Fruit fly (Drosophila melanogaster) whole organism, embryonic: Measurements from ENCODE around the gene Hsp70Ab.

ENCODE experiments used
- ATbp ChIP-seq: fragments of 200-800 bp; sonication (Bioruptor generic); optimal IDR thresholded peaks from 2 replicates; lab custom pipeline; 2017; ENCODE audit warnings: missing biosample characterization, mild to moderate bottlenecking, missing genetic modification characterization, missing genetic modification reagents
- B-H2 ChIP-seq: fragments of 200-800 bp; sonication (Bioruptor generic); optimal IDR thresholded peaks from 2 replicates; lab custom pipeline; 2018; ENCODE audit warnings: missing biosample characterization, mild to moderate bottlenecking, missing genetic modification characterization
- BEAF-32 ChIP-seq: fragments of 200-800 bp; sonication (Bioruptor generic); optimal IDR thresholded peaks from 3 replicates; lab custom pipeline; 2017; ENCODE audit warnings: missing biosample characterization, missing genetic modification characterization, mild to moderate bottlenecking, moderate library complexity, missing genetic modification reagents
- CG1024 ChIP-seq: fragments of 200-800 bp; sonication (Bioruptor generic); IDR thresholded peaks from 2 replicates; pipeline ENCODE4 v1.3.6; 2022; ENCODE audit warnings: missing biosample characterization, missing genetic modification characterization
- CG10274 ChIP-seq: fragments of 200-800 bp; sonication (Bioruptor generic); optimal IDR thresholded peaks from 3 replicates; lab custom pipeline; 2017; ENCODE audit warnings: missing biosample characterization, mild to moderate bottlenecking, missing genetic modification characterization
- CG10321 ChIP-seq: fragments of 200-800 bp; sonication (Bioruptor generic); IDR thresholded peaks from 2 replicates; pipeline ENCODE4 v1.3.6; 2022; ENCODE audit warnings: missing biosample characterization, missing genetic modification characterization
- CG10654 ChIP-seq: fragments of 200-800 bp; sonication (Bioruptor generic); optimal IDR thresholded peaks from 2 replicates; lab custom pipeline; 2016; ENCODE audit warnings: missing biosample characterization, missing genetic modification characterization
- CG12071 ChIP-seq: fragments of 200-800 bp; sonication (Bioruptor generic); optimal IDR thresholded peaks from 3 replicates; lab custom pipeline; 2018; ENCODE audit warnings: missing biosample characterization, mild to moderate bottlenecking, missing genetic modification characterization
- CG12104 ChIP-seq: fragments of 200-800 bp; sonication (Bioruptor generic); optimal IDR thresholded peaks from 3 replicates; lab custom pipeline; 2016; ENCODE audit warnings: missing biosample characterization, missing genetic modification characterization
- CG12236 ChIP-seq: fragments of 200-800 bp; sonication (Bioruptor generic); optimal IDR thresholded peaks from 2 replicates; lab custom pipeline; 2016; ENCODE audit warnings: missing biosample characterization, missing genetic modification characterization
- CG1603 ChIP-seq: fragments of 200-800 bp; sonication (Bioruptor generic); optimal IDR thresholded peaks from 2 replicates; lab custom pipeline; 2019; ENCODE audit warnings: missing biosample characterization, mild to moderate bottlenecking, missing genetic modification characterization, moderate library complexity
- CG1792 ChIP-seq: fragments of 200-800 bp; sonication (Bioruptor generic); optimal IDR thresholded peaks from 2 replicates; lab custom pipeline; 2016; ENCODE audit warnings: missing biosample characterization, missing genetic modification characterization
- CG33213 ChIP-seq: fragments of 200-800 bp; sonication (Bioruptor generic); optimal IDR thresholded peaks from 3 replicates; lab custom pipeline; 2016; ENCODE audit warnings: missing biosample characterization, missing genetic modification characterization
- CG34376 ChIP-seq: fragments of 200-800 bp; sonication (Bioruptor generic); optimal IDR thresholded peaks from 2 replicates; lab custom pipeline; 2018; ENCODE audit warnings: missing biosample characterization, mild to moderate bottlenecking, missing genetic modification characterization
- CG4707 ChIP-seq: fragments of 200-800 bp; sonication (Bioruptor generic); optimal IDR thresholded peaks from 2 replicates; lab custom pipeline; 2018; ENCODE audit warnings: missing biosample characterization, mild to moderate bottlenecking, missing genetic modification characterization, moderate library complexity
- CG5953 ChIP-seq: fragments of 200-800 bp; sonication (Bioruptor generic); IDR thresholded peaks from 2 replicates; pipeline ENCODE4 v1.3.6; 2022; ENCODE audit warnings: missing biosample characterization, missing genetic modification characterization
- CG6813 ChIP-seq: fragments of 200-800 bp; sonication (Bioruptor generic); optimal IDR thresholded peaks from 2 replicates; lab custom pipeline; 2017; ENCODE audit warnings: missing biosample characterization, missing genetic modification characterization, mild to moderate bottlenecking, moderate library complexity, missing genetic modification reagents
- CG8281 ChIP-seq: fragments of 200-800 bp; sonication (Bioruptor generic); optimal IDR thresholded peaks from 2 replicates; lab custom pipeline; 2018; ENCODE audit warnings: missing biosample characterization, mild to moderate bottlenecking, missing genetic modification characterization, moderate library complexity
- CG9437 ChIP-seq: fragments of 200-800 bp; sonication (Bioruptor generic); optimal IDR thresholded peaks from 2 replicates; lab custom pipeline; 2018; ENCODE audit warnings: missing biosample characterization, mild to moderate bottlenecking, missing genetic modification characterization
- Camta ChIP-seq: fragments of 200-800 bp; sonication (Bioruptor generic); optimal IDR thresholded peaks from 2 replicates; lab custom pipeline; 2016; ENCODE audit warnings: missing biosample characterization, missing genetic modification characterization
- Fer3 ChIP-seq: fragments of 200-800 bp; sonication (Bioruptor generic); optimal IDR thresholded peaks from 2 replicates; lab custom pipeline; 2018; ENCODE audit warnings: missing biosample characterization, mild to moderate bottlenecking, missing genetic modification characterization, moderate library complexity
- HLHmδ ChIP-seq: fragments of 200-800 bp; sonication (Bioruptor generic); optimal IDR thresholded peaks from 2 replicates; lab custom pipeline; 2018; ENCODE audit warnings: missing biosample characterization, mild to moderate bottlenecking, missing genetic modification characterization, moderate library complexity
- NC2α ChIP-seq: fragments of 200-800 bp; sonication (Bioruptor generic); optimal IDR thresholded peaks from 2 replicates; lab custom pipeline; 2016; ENCODE audit warnings: missing biosample characterization, missing genetic modification characterization
- NFAT ChIP-seq: fragments of 200-800 bp; sonication (Bioruptor generic); IDR thresholded peaks from 2 replicates; pipeline ENCODE4 v1.3.6; 2022; ENCODE audit warnings: missing biosample characterization, missing genetic modification characterization
- NK7.1 ChIP-seq: fragments of 200-800 bp; sonication (Bioruptor generic); optimal IDR thresholded peaks from 3 replicates; lab custom pipeline; 2016; ENCODE audit warnings: missing biosample characterization, missing genetic modification characterization
- Nf-YA ChIP-seq: fragments of 200-800 bp; sonication (Bioruptor generic); IDR thresholded peaks from 2 replicates; pipeline ENCODE4 v1.3.6; 2022; ENCODE audit warnings: missing biosample characterization, missing genetic modification characterization
- Pdp1 ChIP-seq, 2 experiments: fragments of 200-800 bp; sonication (Bioruptor generic); optimal IDR thresholded peaks; 3 replicates each; lab custom pipeline; 2016; ENCODE audit warnings: missing biosample characterization in 2 of 2, missing genetic modification characterization in 2 of 2, mild to moderate bottlenecking in 1 of 2, moderate library complexity in 1 of 2
- Side ChIP-seq: fragments of 200-800 bp; sonication (Bioruptor generic); optimal IDR thresholded peaks from 2 replicates; lab custom pipeline; 2016; ENCODE audit warnings: missing biosample characterization, missing genetic modification characterization
- Usf ChIP-seq: fragments of 200-800 bp; sonication (Bioruptor generic); optimal IDR thresholded peaks from 2 replicates; lab custom pipeline; 2017; ENCODE audit warnings: missing genotype, missing biosample characterization, missing genetic modification characterization
- Vsx1 ChIP-seq: fragments of 200-800 bp; sonication (Bioruptor generic); optimal IDR thresholded peaks from 2 replicates; lab custom pipeline; 2017; ENCODE audit warnings: missing biosample characterization, mild to moderate bottlenecking, missing genetic modification characterization, missing genetic modification reagents
- abd-A ChIP-seq: fragments of 200-800 bp; sonication (Bioruptor generic); optimal IDR thresholded peaks from 3 replicates; lab custom pipeline; 2019; ENCODE audit warnings: missing biosample characterization, mild to moderate bottlenecking, missing genetic modification characterization, moderate library complexity
- az2 ChIP-seq: fragments of 200-800 bp; sonication (Bioruptor generic); optimal IDR thresholded peaks from 3 replicates; lab custom pipeline; 2016; ENCODE audit warnings: missing biosample characterization, missing genetic modification characterization
- bbx ChIP-seq: fragments of 200-800 bp; sonication (Bioruptor generic); IDR thresholded peaks from 2 replicates; pipeline ENCODE4 v1.3.6; 2022; ENCODE audit warnings: missing biosample characterization, missing genetic modification characterization; ENCODE audit not compliant: partially characterized antibody
- bcd ChIP-seq: fragments of 200-800 bp; sonication (Bioruptor generic); optimal IDR thresholded peaks from 2 replicates; lab custom pipeline; 2017; ENCODE audit warnings: missing biosample characterization, mild to moderate bottlenecking, missing genetic modification characterization
- bigmax ChIP-seq: fragments of 200-800 bp; sonication (Bioruptor generic); optimal IDR thresholded peaks from 2 replicates; lab custom pipeline; 2018; ENCODE audit warnings: missing biosample characterization, mild to moderate bottlenecking, missing genetic modification characterization
- cg ChIP-seq: fragments of 200-800 bp; sonication (Bioruptor generic); optimal IDR thresholded peaks from 3 replicates; lab custom pipeline; 2019; ENCODE audit warnings: missing biosample characterization, mild to moderate bottlenecking, missing genetic modification characterization, moderate library complexity
- fd96Cb ChIP-seq: fragments of 200-800 bp; sonication (Bioruptor generic); optimal IDR thresholded peaks from 2 replicates; lab custom pipeline; 2018; ENCODE audit warnings: missing biosample characterization, mild to moderate bottlenecking, missing genetic modification characterization, moderate library complexity
- gfzf ChIP-seq: fragments of 200-800 bp; sonication (Bioruptor generic); optimal IDR thresholded peaks from 2 replicates; lab custom pipeline; 2016; ENCODE audit warnings: missing biosample characterization, mild to moderate bottlenecking, missing genetic modification characterization, moderate library complexity
- kni ChIP-seq: fragments of 200-800 bp; sonication (Bioruptor generic); optimal IDR thresholded peaks from 3 replicates; lab custom pipeline; 2017; ENCODE audit warnings: mild to moderate bottlenecking, missing biosample characterization, missing genetic modification reagents, missing genetic modification characterization
- lab ChIP-seq: fragments of 200-800 bp; sonication (Bioruptor generic); optimal IDR thresholded peaks from 3 replicates; lab custom pipeline; 2017; ENCODE audit warnings: missing biosample characterization, missing genetic modification characterization, mild to moderate bottlenecking, moderate library complexity, missing genetic modification reagents
- maf-S ChIP-seq: fragments of 200-800 bp; sonication (Bioruptor generic); optimal IDR thresholded peaks from 2 replicates; lab custom pipeline; 2016; ENCODE audit warnings: missing biosample characterization, missing genetic modification characterization
- nerfin-1 ChIP-seq: fragments of 200-800 bp; sonication (Bioruptor generic); optimal IDR thresholded peaks from 3 replicates; lab custom pipeline; 2019; ENCODE audit warnings: missing biosample characterization, mild to moderate bottlenecking, missing genetic modification characterization, moderate library complexity
- odd ChIP-seq: fragments of 200-800 bp; sonication (Bioruptor generic); optimal IDR thresholded peaks from 2 replicates; lab custom pipeline; 2017; ENCODE audit warnings: missing biosample characterization, mild to moderate bottlenecking, missing genetic modification characterization
- pzg ChIP-seq: fragments of 200-800 bp; sonication (Bioruptor generic); optimal IDR thresholded peaks from 3 replicates; lab custom pipeline; 2018; ENCODE audit warnings: missing biosample characterization, mild to moderate bottlenecking, missing genetic modification characterization, moderate library complexity
- scrt ChIP-seq: fragments of 200-800 bp; sonication (Bioruptor generic); optimal IDR thresholded peaks from 2 replicates; lab custom pipeline; 2018; ENCODE audit warnings: missing biosample characterization, mild to moderate bottlenecking, missing genetic modification characterization, moderate library complexity
- stc ChIP-seq: fragments of 200-800 bp; sonication (Bioruptor generic); IDR thresholded peaks from 2 replicates; pipeline ENCODE4 v1.3.6; 2022; ENCODE audit warnings: missing biosample characterization, missing genetic modification characterization
- stwl ChIP-seq: fragments of 200-800 bp; sonication (Bioruptor generic); optimal IDR thresholded peaks from 3 replicates; lab custom pipeline; 2018; ENCODE audit warnings: missing biosample characterization, mild to moderate bottlenecking, missing genetic modification characterization, moderate library complexity
- sug ChIP-seq: fragments of 200-800 bp; optimal IDR thresholded peaks from 2 replicates; lab custom pipeline; 2019; ENCODE audit warnings: missing biosample characterization, mild to moderate bottlenecking, missing genetic modification characterization, moderate library complexity
- trem ChIP-seq: fragments of 200-800 bp; optimal IDR thresholded peaks from 3 replicates; lab custom pipeline; 2019; ENCODE audit warnings: missing biosample characterization, mild to moderate bottlenecking, missing genetic modification characterization, moderate library complexity
- zfh2 ChIP-seq: fragments of 200-800 bp; sonication (Bioruptor generic); optimal IDR thresholded peaks from 2 replicates; lab custom pipeline; 2016; ENCODE audit warnings: missing biosample characterization, missing genetic modification characterization

The Hsp70Ab gene

dm6 chr3R:11948903-11949358 is 9.4 kb upstream of the Hsp70Ab start, which contains the start of gene Cad87A (continued):
- peak in 1 of 2 experiments; percentile 78 for TF ChIP-seq Pdp1 (GFP tag; optimal IDR thresholded peaks at IDR 0.05; lab: Kevin White, UChicago)
- no peak for TF ChIP-seq fd96Cb
- peak; percentile 47 for TF ChIP-seq Side (GFP tag; lab: Kevin White, UChicago)
- TF ChIP-seq sug (tag; lab: Kevin White, UChicago): peak; percentile 20
- TF ChIP-seq CG6813 (GFP tag; lab: Kevin White, UChicago): peak; percentile 11
- no peak for TF ChIP-seq odd (GFP tag; lab: Kevin White, UChicago)
- TF ChIP-seq Usf (GFP tag; lab: Kevin White, UChicago): no peak
- no peak for TF ChIP-seq CG5953 (GFP tag; lab: Robert Waterston, UW)
- peak; percentile 15 for TF ChIP-seq maf-S (GFP tag; lab: Kevin White, UChicago)
- peak; percentile 62 for TF ChIP-seq CG34376
- TF ChIP-seq bcd (GFP tag; lab: Kevin White, UChicago): no peak
- TF ChIP-seq ATbp: peak; percentile 59
- TF ChIP-seq lab (GFP tag; lab: Kevin White, UChicago): peak; percentile 51
- TF ChIP-seq kni (GFP tag; lab: Kevin White, UChicago): peak; percentile 80
- peak; percentile 81 for TF ChIP-seq pzg (GFP tag; lab: Kevin White, UChicago)
- TF ChIP-seq scrt (GFP tag; lab: Kevin White, UChicago): peak; percentile 99
- peak; percentile 6 for TF ChIP-seq B-H2 (GFP tag; lab: Kevin White, UChicago)
- no peak for TF ChIP-seq NFAT
- TF ChIP-seq CG9437: peak; percentile 67
- peak; percentile 65 for TF ChIP-seq nerfin-1 (tag; lab: Kevin White, UChicago)
- peak; percentile 13 for TF ChIP-seq Fer3 (tag; lab: Kevin White, UChicago)
- peak; percentile 36 for TF ChIP-seq CG4707 (GFP tag; lab: Kevin White, UChicago)
- TF ChIP-seq CG33213 (GFP tag; lab: Kevin White, UChicago): peak; percentile 51
- TF ChIP-seq bbx: no peak
- TF ChIP-seq CG12236 (GFP tag; lab: Kevin White, UChicago): no peak
- TF ChIP-seq CG12104: no peak
- TF ChIP-seq NC2α (GFP tag; lab: Kevin White, UChicago): no peak
- peak; percentile 7 for TF ChIP-seq BEAF-32 (GFP tag; lab: Kevin White, UChicago)
- TF ChIP-seq CG10321 (GFP tag; lab: Robert Waterston, UW): no peak
- peak; percentile 82 for TF ChIP-seq HLHmδ (GFP tag; lab: Kevin White, UChicago)
- TF ChIP-seq stwl: peak; percentile 53
- TF ChIP-seq stc (GFP tag; lab: Robert Waterston, UW): no peak
- TF ChIP-seq trem (tag; lab: Kevin White, UChicago): peak; percentile 36
- TF ChIP-seq CG10654: no peak
- peak; percentile 96 for TF ChIP-seq cg (GFP tag; lab: Kevin White, UChicago)
- peak; percentile 7 for TF ChIP-seq NK7.1 (GFP tag; lab: Kevin White, UChicago)
- TF ChIP-seq CG10274: no peak
- TF ChIP-seq gfzf: peak; percentile 91
- TF ChIP-seq abd-A (tag; lab: Kevin White, UChicago): peak; percentile 92
- peak; percentile 67 for TF ChIP-seq Vsx1 (GFP tag; lab: Kevin White, UChicago)
- peak; percentile 7 for TF ChIP-seq Camta (GFP tag; lab: Kevin White, UChicago)
- peak; percentile 2 for TF ChIP-seq CG1792
- peak; percentile 7 for TF ChIP-seq CG8281 (tag; lab: Kevin White, UChicago)
- TF ChIP-seq bigmax (GFP tag; lab: Kevin White, UChicago): peak; percentile 67
- TF ChIP-seq CG1603 (tag; lab: Kevin White, UChicago): peak; percentile 49
- TF ChIP-seq Nf-YA (GFP tag; lab: Robert Waterston, UW): no peak
- no peak for TF ChIP-seq az2
- no peak for TF ChIP-seq zfh2 (GFP tag; lab: Kevin White, UChicago)
- peak; percentile 45 for TF ChIP-seq CG12071 (GFP tag; lab: Kevin White, UChicago)
- no peak for TF ChIP-seq CG1024
